Worm (Caenorhabditis elegans) whole organism, midembryonic: Measurements from ENCODE around the gene F49E11.2.

Experiments used
- cog-1 ChIP-seq: sonication (generic microtip); optimal IDR thresholded peaks from 2 replicates; lab custom pipeline; 2016; ENCODE audit warnings: missing genetic modification characterization, missing compliant biosample characterization
- flt-1 ChIP-seq: fragments of 200-800 bp; sonication (Bioruptor generic); IDR thresholded peaks from 2 replicates; pipeline ENCODE4 v1.3.6; 2022; ENCODE audit warnings: missing genetic modification characterization, missing compliant biosample characterization
- ref-1 ChIP-seq: fragments of 200-800 bp; sonication (Bioruptor generic); conservative IDR thresholded peaks from 2 replicates; pipeline ENCODE4 v1.3.6; 2022; ENCODE audit warnings: missing genetic modification reagents, missing genetic modification characterization, missing compliant biosample characterization
- tab-1 ChIP-seq: fragments of 200-800 bp; sonication (Bioruptor generic); IDR thresholded peaks from 2 replicates; pipeline ENCODE4 v1.3.6; 2022; ENCODE audit warnings: missing genetic modification characterization, missing compliant biosample characterization

DNA sequence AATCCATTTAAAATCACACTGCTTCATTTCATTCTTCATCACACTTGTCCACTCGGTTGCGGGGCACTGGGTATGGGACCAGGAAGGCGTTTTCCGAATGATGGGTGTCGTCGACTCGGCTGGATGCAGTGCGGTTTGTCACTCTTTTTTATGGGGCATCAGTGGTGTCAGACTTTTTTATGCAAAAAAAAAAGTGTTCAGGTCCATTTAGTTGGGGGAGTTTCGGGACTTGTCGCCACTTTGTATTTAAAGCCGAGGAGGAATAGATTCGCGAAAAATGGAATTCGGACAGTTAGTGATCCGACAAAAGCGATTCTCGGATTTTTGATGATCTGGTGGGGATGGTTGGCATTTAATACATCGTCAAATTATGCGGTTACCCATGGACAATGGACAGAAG, 6.2 kb upstream of the F49E11.2 start:
- no peak for TF ChIP-seq cog-1
- TF ChIP-seq ref-1 (GFP tag; lab: Robert Waterston, UW), result no peak
- TF ChIP-seq tab-1 (GFP tag; lab: Robert Waterston, UW), result no peak
- TF ChIP-seq flt-1 (GFP tag; lab: Robert Waterston, UW), result no peak
